Worm (Caenorhabditis elegans) whole organism, early embryonic: ENCODE data around the gene C10E2.2.

ENCODE experiments used
- flt-1 ChIP-seq: fragments of 200-800 bp; sonication (Bioruptor generic); IDR thresholded peaks from 2 replicates; pipeline ENCODE4 v1.3.6; 2022; ENCODE audit warnings: missing genetic modification characterization, missing compliant biosample characterization
- hmbx-1 ChIP-seq: sonication (generic microtip); optimal IDR thresholded peaks from 2 replicates; lab custom pipeline; 2016; ENCODE audit warnings: mild to moderate bottlenecking, missing genetic modification characterization, missing compliant biosample characterization

ce11 chrX:16773421-16773820 lies 28.4 kb downstream of the C10E2.2 start:
- TF ChIP-seq hmbx-1 (tag; lab: Kevin White, UChicago): no peak
- TF ChIP-seq flt-1 (GFP tag; lab: Robert Waterston, UW): no peak
